Worm (Caenorhabditis elegans) whole organism, L4 larva: ENCODE results near the gene F16G10.5.

Source experiments
- D1046.2 ChIP-seq: fragments of 200-800 bp; sonication (Bioruptor generic); IDR thresholded peaks from 2 replicates; pipeline ENCODE4 v1.3.6; 2022; ENCODE audit warnings: missing genetic modification characterization, missing compliant biosample characterization
- F10B5.3 ChIP-seq: sonication (generic microtip); optimal IDR thresholded peaks from 2 replicates; lab custom pipeline; 2016; ENCODE audit warnings: mild to moderate bottlenecking, missing genetic modification characterization, missing compliant biosample characterization
- Y105C5A.15 ChIP-seq: fragments of 200-800 bp; sonication (Bioruptor generic); IDR thresholded peaks from 2 replicates; pipeline ENCODE4 v1.3.6; 2022; ENCODE audit warnings: missing genetic modification characterization, missing compliant biosample characterization
- ZK337.2 ChIP-seq: fragments of 200-800 bp; sonication (Bioruptor generic); IDR thresholded peaks from 2 replicates; pipeline ENCODE4 v1.3.6; 2022; ENCODE audit warnings: missing genetic modification reagents, missing genetic modification characterization, missing compliant biosample characterization
- ceh-32 ChIP-seq: sonication (generic microtip); optimal IDR thresholded peaks from 2 replicates; lab custom pipeline; 2016; ENCODE audit warnings: mild to moderate bottlenecking, missing genetic modification characterization, missing compliant biosample characterization; ENCODE audit not compliant: poor library complexity
- ceh-44 ChIP-seq: fragments of 200-800 bp; sonication (Bioruptor generic); IDR thresholded peaks from 2 replicates; pipeline ENCODE4 v1.3.6; 2022; ENCODE audit warnings: missing genetic modification reagents, missing genetic modification characterization, missing compliant biosample characterization
- ctbp-1 ChIP-seq: fragments of 200-800 bp; sonication (Bioruptor generic); IDR thresholded peaks from 2 replicates; pipeline ENCODE4 v1.3.6; 2022; ENCODE audit warnings: missing genetic modification reagents, missing genetic modification characterization, missing compliant biosample characterization
- daf-19 ChIP-seq: fragments of 200-800 bp; sonication (Bioruptor generic); conservative IDR thresholded peaks from 2 replicates; pipeline ENCODE4 v1.3.6; 2022; ENCODE audit warnings: missing genetic modification characterization, missing compliant biosample characterization
- dmd-6 ChIP-seq: fragments of 200-800 bp; sonication (Bioruptor generic); IDR thresholded peaks from 2 replicates; pipeline ENCODE4 v1.3.6; 2022; ENCODE audit warnings: missing genetic modification reagents, missing genetic modification characterization, missing compliant biosample characterization
- dmd-8 ChIP-seq: fragments of 200-800 bp; sonication (Bioruptor generic); IDR thresholded peaks from 2 replicates; pipeline ENCODE4 v1.3.6; 2022; ENCODE audit warnings: missing genetic modification characterization, missing compliant biosample characterization
- egl-27 ChIP-seq: sonication (generic microtip); optimal IDR thresholded peaks from 3 replicates; lab custom pipeline; 2017; ENCODE audit warnings: missing biosample characterization, missing genetic modification reagents, missing genetic modification characterization
- hif-1 ChIP-seq, 2 experiments: sonication (generic microtip); optimal IDR thresholded peaks; 2 replicates each; lab custom pipeline; 2016 to 2017; ENCODE audit warnings: missing compliant biosample characterization in 2 of 2, missing genetic modification characterization in 2 of 2, missing genetic modification reagents in 2 of 2, missing genotype in 2 of 2, mild to moderate bottlenecking in 1 of 2
- hmg-1.1 ChIP-seq: fragments of 200-800 bp; sonication (Bioruptor generic); IDR thresholded peaks from 2 replicates; pipeline ENCODE4 v1.3.6; 2022; ENCODE audit warnings: missing genetic modification reagents, missing genetic modification characterization, missing compliant biosample characterization
- lim-7 ChIP-seq: fragments of 200-800 bp; sonication (Bioruptor generic); IDR thresholded peaks from 2 replicates; pipeline ENCODE4 v1.3.6; 2022; ENCODE audit warnings: missing genetic modification characterization, missing compliant biosample characterization
- lin-1 ChIP-seq: fragments of 200-800 bp; sonication (Bioruptor generic); IDR thresholded peaks from 2 replicates; pipeline ENCODE4 v1.3.6; 2022; ENCODE audit warnings: missing genetic modification reagents, missing genetic modification characterization, missing compliant biosample characterization
- lir-3 ChIP-seq: sonication (generic microtip); optimal IDR thresholded peaks from 2 replicates; lab custom pipeline; 2016; ENCODE audit warnings: mild to moderate bottlenecking, missing genetic modification characterization, missing compliant biosample characterization
- madf-9 ChIP-seq: fragments of 200-800 bp; sonication (Bioruptor generic); conservative IDR thresholded peaks from 2 replicates; pipeline ENCODE4 v1.3.6; 2022; ENCODE audit warnings: missing genetic modification reagents, missing genetic modification characterization, missing compliant biosample characterization
- mdl-1 ChIP-seq, 2 experiments: fragments of 150-350 bp in 1 of 2; sonication (generic microtip) in 1 of 2; optimal IDR thresholded peaks; 2 replicates each; lab custom pipeline; 2014 to 2017; ENCODE audit warnings: missing biosample characterization in 2 of 2, missing genetic modification characterization in 2 of 2
- mdt-29 ChIP-seq: fragments of 200-800 bp; sonication (Bioruptor generic); IDR thresholded peaks from 2 replicates; pipeline ENCODE4 v1.3.6; 2022; ENCODE audit warnings: missing genetic modification reagents, missing genetic modification characterization, missing compliant biosample characterization
- mes-2 ChIP-seq: sonication (generic microtip); optimal IDR thresholded peaks from 2 replicates; lab custom pipeline; 2016; ENCODE audit warnings: missing genotype, mild to moderate bottlenecking, missing genetic modification characterization, missing compliant biosample characterization; ENCODE audit not compliant: poor library complexity, severe bottlenecking
- mxl-3 ChIP-seq: fragments of 200-800 bp; sonication (Bioruptor generic); optimal IDR thresholded peaks from 2 replicates; lab custom pipeline; 2018; ENCODE audit warnings: mild to moderate bottlenecking, missing genetic modification characterization, missing compliant biosample characterization
- nhr-11 ChIP-seq: fragments of 150-350 bp; optimal IDR thresholded peaks from 2 replicates; lab custom pipeline; 2014; ENCODE audit warnings: missing biosample characterization, missing genetic modification characterization
- nhr-25 ChIP-seq: sonication (generic microtip); optimal IDR thresholded peaks from 2 replicates; lab custom pipeline; 2017; ENCODE audit warnings: missing genetic modification characterization, mild to moderate bottlenecking, missing compliant biosample characterization, antibody characterized with exemption, moderate library complexity, borderline replicate concordance; ENCODE audit not compliant: insufficient read depth
- nhr-42 ChIP-seq: fragments of 200-800 bp; sonication (Bioruptor generic); IDR thresholded peaks from 2 replicates; pipeline ENCODE4 v1.3.6; 2022; ENCODE audit warnings: missing genetic modification characterization, missing compliant biosample characterization
- nhr-48 ChIP-seq: sonication (generic microtip); optimal IDR thresholded peaks from 2 replicates; lab custom pipeline; 2016; ENCODE audit warnings: mild to moderate bottlenecking, missing genetic modification characterization, missing compliant biosample characterization
- nhr-6 ChIP-seq: fragments of 150-350 bp; optimal IDR thresholded peaks from 2 replicates; lab custom pipeline; 2014; ENCODE audit warnings: missing biosample characterization, missing genetic modification characterization
- pqm-1 ChIP-seq: sonication (generic microtip); optimal IDR thresholded peaks from 2 replicates; lab custom pipeline; 2017; ENCODE audit warnings: missing biosample characterization, missing genetic modification characterization
- rbr-2 ChIP-seq: sonication (generic microtip); optimal IDR thresholded peaks from 2 replicates; lab custom pipeline; 2016; ENCODE audit warnings: missing genotype, missing genetic modification characterization, missing compliant biosample characterization
- saeg-2 ChIP-seq: fragments of 200-800 bp; sonication (Bioruptor generic); IDR thresholded peaks from 2 replicates; pipeline ENCODE4 v1.3.6; 2022; ENCODE audit warnings: missing genetic modification reagents, missing genetic modification characterization, missing compliant biosample characterization
- sdz-12 ChIP-seq: fragments of 200-800 bp; sonication (Bioruptor generic); optimal IDR thresholded peaks from 2 replicates; lab custom pipeline; 2018; ENCODE audit warnings: mild to moderate bottlenecking, missing genetic modification characterization, missing compliant biosample characterization
- zag-1 ChIP-seq: fragments of 150-350 bp; optimal IDR thresholded peaks from 2 replicates; lab custom pipeline; 2014; ENCODE audit warnings: missing biosample characterization, missing genetic modification characterization
- zfp-2 ChIP-seq: sonication (generic microtip); optimal IDR thresholded peaks from 2 replicates; lab custom pipeline; 2016; ENCODE audit warnings: mild to moderate bottlenecking, missing genetic modification characterization, missing compliant biosample characterization
- zip-2 ChIP-seq: fragments of 150-350 bp; optimal IDR thresholded peaks from 2 replicates; lab custom pipeline; 2014; ENCODE audit warnings: missing biosample characterization, missing genetic modification characterization
- ztf-11 ChIP-seq: fragments of 150-350 bp; optimal IDR thresholded peaks from 2 replicates; lab custom pipeline; 2014; ENCODE audit warnings: missing biosample characterization, missing genetic modification characterization

F16G10.5 gene

DNA sequence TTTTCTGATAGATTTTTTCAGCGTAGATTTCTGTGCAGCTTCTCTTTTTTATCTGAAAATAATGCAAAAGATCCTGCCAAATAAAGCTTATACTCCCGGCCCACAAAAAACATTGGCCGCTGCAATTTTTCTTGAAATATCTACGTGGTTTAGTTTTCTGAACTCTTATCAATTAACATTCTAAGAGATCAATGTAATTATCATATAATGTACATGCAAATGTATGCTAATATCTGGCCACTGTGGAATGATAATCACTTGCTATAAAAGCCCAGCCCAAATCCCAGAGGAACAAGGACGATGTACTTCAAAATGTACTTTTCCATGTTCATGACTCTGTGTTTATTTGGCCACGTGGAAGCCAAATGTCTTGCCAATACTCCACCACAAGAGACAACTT, 12.6 kb upstream of the F16G10.5 start, which contains the start of gene F43C11.2:
F43C11.2 (plus strand) TSS at position 301 of the 400 bp plus-strand sequence.
- TF ChIP-seq madf-9 (GFP tag; lab: Robert Waterston, UW) = no peak
- TF ChIP-seq nhr-11 = no peak
- no peak for TF ChIP-seq zag-1 (tag; lab: Kevin White, UChicago)
- TF ChIP-seq hmg-1.1 (GFP tag; lab: Robert Waterston, UW) = no peak

DNA sequence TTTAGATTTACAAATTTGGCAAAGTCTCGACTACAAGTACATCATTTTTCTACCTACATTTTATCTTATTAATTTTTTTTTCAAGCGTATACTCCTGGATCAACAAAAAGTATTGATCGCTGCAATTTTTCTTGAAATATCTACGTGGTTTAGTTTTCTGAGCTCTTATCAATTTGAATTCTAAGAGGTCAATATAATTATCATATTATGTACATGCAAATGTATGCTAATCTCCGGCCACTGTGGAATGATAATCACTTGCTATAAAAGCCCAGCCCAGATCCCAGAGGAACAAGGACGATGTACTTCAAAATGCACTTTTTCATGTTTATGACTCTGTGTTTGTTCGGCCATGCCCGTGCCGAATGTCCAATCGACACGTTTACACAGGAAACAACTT, 10.3 kb upstream of the F16G10.5 start, which contains the start of gene F43C11.1:
F43C11.1 (plus strand) TSS at position 301 of the 400 bp plus-strand sequence.
- TF ChIP-seq madf-9 (GFP tag; lab: Robert Waterston, UW) (no peak), dmd-6 (GFP tag; lab: Robert Waterston, UW) (no peak), nhr-42 (GFP tag; lab: Robert Waterston, UW) (no peak), mdl-1 (tag; optimal IDR thresholded peaks at IDR 0.05; lab: Kevin White, UChicago) (no peak), lim-7 (GFP tag; lab: Robert Waterston, UW) (no peak), mxl-3 (GFP tag; lab: Kevin White, UChicago) (no peak), pqm-1 (tag; lab: Kevin White, UChicago) (no peak)

DNA sequence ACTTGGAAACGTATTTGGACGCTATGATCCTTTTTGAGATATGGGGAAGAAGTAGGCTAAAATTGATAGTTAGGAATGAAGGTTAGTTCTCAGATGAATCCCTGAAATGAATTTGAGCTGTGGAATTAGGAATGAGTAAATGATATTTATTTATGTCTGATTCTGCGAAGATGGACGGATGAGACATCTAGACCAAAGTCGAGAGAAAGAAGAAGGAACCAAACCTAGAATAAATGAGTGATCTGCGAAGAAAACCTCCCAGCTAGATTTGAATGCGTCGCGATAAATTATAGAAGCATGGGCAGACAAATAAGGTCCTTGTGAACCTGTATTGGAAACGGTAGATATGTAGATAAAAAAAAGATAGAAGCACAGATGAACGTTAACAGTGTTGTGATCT, 7.2 kb upstream of the F16G10.5 start, which contains the start of gene F43C11.16:
F43C11.16 (minus strand) TSS at position 101 of the 400 bp plus-strand sequence.
- TF ChIP-seq ztf-11 (tag; lab: Kevin White, UChicago) = no peak
- TF ChIP-seq zfp-2 = no peak
- no peak for TF ChIP-seq Y105C5A.15 (GFP tag; lab: Robert Waterston, UW)
- TF ChIP-seq ceh-32 (tag; lab: Kevin White, UChicago) = no peak
- TF ChIP-seq lir-3 (tag; lab: Kevin White, UChicago) = no peak
- no peak for TF ChIP-seq hif-1 (tag; optimal IDR thresholded peaks at IDR 0.05; lab: Kevin White, UChicago)
- no peak for TF ChIP-seq nhr-11
- TF ChIP-seq mes-2 (tag; lab: Kevin White, UChicago) = no peak
- no peak for TF ChIP-seq egl-27 (tag; lab: Kevin White, UChicago)
- no peak for TF ChIP-seq zip-2 (tag; lab: Kevin White, UChicago)
- no peak for TF ChIP-seq D1046.2 (GFP tag; lab: Robert Waterston, UW)
- TF ChIP-seq sdz-12 (GFP tag; lab: Kevin White, UChicago) = no peak
- no peak for TF ChIP-seq ctbp-1 (GFP tag; lab: Robert Waterston, UW)
- TF ChIP-seq mdt-29 (GFP tag; lab: Robert Waterston, UW) = no peak
- no peak for TF ChIP-seq daf-19 (GFP tag; lab: Robert Waterston, UW)
- no peak for TF ChIP-seq lin-1 (GFP tag; lab: Robert Waterston, UW)
- TF ChIP-seq ZK337.2 (GFP tag; lab: Robert Waterston, UW) = no peak
- TF ChIP-seq nhr-25 (tag; lab: Kevin White, UChicago) = no peak
- no peak for TF ChIP-seq nhr-6 (tag; lab: Kevin White, UChicago)
- TF ChIP-seq nhr-48 (tag; lab: Kevin White, UChicago) = no peak

DNA sequence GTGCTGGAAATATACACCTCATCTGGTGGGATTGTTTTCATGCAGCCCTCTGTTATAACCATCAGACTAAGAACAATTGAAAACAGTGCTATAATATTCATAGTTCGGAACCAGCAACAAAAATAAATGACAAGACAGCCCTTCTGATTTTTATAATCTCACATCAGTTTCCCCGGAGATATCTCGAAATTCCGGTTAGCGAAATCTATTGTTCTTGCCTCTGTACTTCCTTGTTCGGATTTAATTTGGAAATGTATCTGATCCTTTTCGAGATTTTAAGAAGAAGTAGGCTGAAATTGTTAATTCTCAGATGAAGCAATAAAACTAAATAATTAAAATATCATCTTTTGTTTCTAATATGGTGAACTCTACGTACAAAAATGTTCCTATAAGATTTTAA, 3.4 kb upstream of the F16G10.5 start, which contains the start of gene F43C11.11:
F43C11.11 (minus strand) TSS at position 101 of the 400 bp plus-strand sequence.
- TF ChIP-seq dmd-8 (GFP tag; lab: Robert Waterston, UW) (no peak), ZK337.2 (GFP tag; lab: Robert Waterston, UW) (no peak), F10B5.3 (tag; lab: Kevin White, UChicago) (no peak), ceh-44 (GFP tag; lab: Robert Waterston, UW) (no peak), rbr-2 (tag; lab: Kevin White, UChicago) (no peak), saeg-2 (GFP tag; lab: Robert Waterston, UW) (no peak)
